Worm (Caenorhabditis elegans): ENCODE data around the gene Y49F6B.13.

ce11 chrII:3470549-3470948, 954 bp downstream of the Y49F6B.13 start, which contains the start of gene Y49F6B.20:
- no peak for TF ChIP-seq cnd-1 (tag; optimal IDR thresholded peaks at IDR 0.05)
- no peak for TF ChIP-seq nhr-12 (tag; optimal IDR thresholded peaks at IDR 0.05)
- no peak for TF ChIP-seq lsy-2 (tag; optimal IDR thresholded peaks at IDR 0.05)
- TF ChIP-seq unc-62 (GFP tag; optimal IDR thresholded peaks at IDR 0.05), result no peak
